Worm (Caenorhabditis elegans) whole organism, late embryonic: ENCODE measurements around the gene ttr-37.

Experiments used
- F13H6.1 ChIP-seq: sonication (generic microtip); optimal IDR thresholded peaks from 2 replicates; lab custom pipeline; 2016; ENCODE audit warnings: missing genetic modification characterization, missing compliant biosample characterization
- ceh-34 ChIP-seq: sonication (generic microtip); optimal IDR thresholded peaks from 2 replicates; lab custom pipeline; 2016; ENCODE audit warnings: mild to moderate bottlenecking, missing genetic modification characterization, missing compliant biosample characterization
- ceh-45 ChIP-seq: fragments of 200-800 bp; sonication (Bioruptor generic); IDR thresholded peaks from 2 replicates; pipeline ENCODE4 v1.3.6; 2022; ENCODE audit warnings: missing genetic modification reagents, missing genetic modification characterization, missing compliant biosample characterization
- dve-1 ChIP-seq: sonication (generic microtip); optimal IDR thresholded peaks from 2 replicates; lab custom pipeline; 2017; ENCODE audit warnings: antibody characterized with exemption, mild to moderate bottlenecking, missing genetic modification characterization, missing compliant biosample characterization
- ets-4 ChIP-seq: sonication (generic microtip); optimal IDR thresholded peaks from 2 replicates; lab custom pipeline; 2016; ENCODE audit warnings: missing genetic modification characterization, missing compliant biosample characterization
- hlh-30 ChIP-seq: sonication (generic microtip); optimal IDR thresholded peaks from 2 replicates; lab custom pipeline; 2017; ENCODE audit warnings: antibody characterized with exemption, missing genetic modification characterization, missing compliant biosample characterization; ENCODE audit not compliant: insufficient read depth
- lin-11 ChIP-seq: fragments of 200-800 bp; sonication (Bioruptor generic); optimal IDR thresholded peaks from 2 replicates; lab custom pipeline; 2018; ENCODE audit warnings: mild to moderate bottlenecking, missing genetic modification characterization, missing compliant biosample characterization
- nfya-1 ChIP-seq: sonication (generic microtip); optimal IDR thresholded peaks from 2 replicates; lab custom pipeline; 2017; ENCODE audit warnings: missing genetic modification characterization, mild to moderate bottlenecking, missing compliant biosample characterization, antibody characterized with exemption, moderate library complexity
- nhr-11 ChIP-seq: fragments of 150-350 bp; optimal IDR thresholded peaks from 2 replicates; lab custom pipeline; 2014; ENCODE audit warnings: missing biosample characterization, missing genetic modification characterization
- pqm-1 ChIP-seq: sonication (generic microtip); optimal IDR thresholded peaks from 2 replicates; lab custom pipeline; 2016; ENCODE audit warnings: missing genetic modification characterization, missing compliant biosample characterization
- sox-2 ChIP-seq: fragments of 200-800 bp; sonication (Bioruptor generic); IDR thresholded peaks from 2 replicates; pipeline ENCODE4 v1.3.6; 2022; ENCODE audit warnings: missing genetic modification reagents, missing genetic modification characterization, missing compliant biosample characterization
- unc-55 ChIP-seq: sonication (generic microtip); optimal IDR thresholded peaks from 2 replicates; lab custom pipeline; 2017; ENCODE audit warnings: missing biosample characterization, missing genetic modification reagents, missing genetic modification characterization

DNA sequence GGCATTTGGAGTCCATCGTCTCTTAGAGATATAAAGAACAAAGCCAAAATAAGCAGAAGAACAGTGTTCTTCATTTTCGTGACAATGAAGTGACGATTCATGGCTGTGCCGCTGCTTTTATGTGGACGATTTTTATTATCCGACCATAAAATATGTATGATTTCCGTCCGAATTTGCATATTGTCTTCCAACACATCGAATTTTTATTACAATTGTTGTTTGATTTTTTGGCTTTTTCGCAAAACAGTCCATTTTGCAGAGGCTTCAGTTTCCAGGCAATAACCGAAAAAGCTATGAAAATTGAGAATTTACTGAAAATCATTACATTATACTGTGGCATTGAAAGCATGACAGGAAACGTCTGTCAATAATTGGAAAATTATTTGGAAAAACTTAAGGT is 47.6 kb upstream of the ttr-37 start, which contains the start of gene F56C3.8:
- TF ChIP-seq F13H6.1 (tag; lab: Kevin White, UChicago) (no peak), nhr-11 (tag; lab: Kevin White, UChicago) (no peak), ceh-34 (tag; lab: Kevin White, UChicago) (no peak), dve-1 (no peak), ceh-45 (no peak), pqm-1 (tag; lab: Kevin White, UChicago) (no peak), sox-2 (GFP tag; lab: Robert Waterston, UW) (no peak), hlh-30 (tag; lab: Kevin White, UChicago) (no peak), nfya-1 (tag; lab: Kevin White, UChicago) (no peak), unc-55 (GFP tag; lab: Kevin White, UChicago) (no peak), ets-4 (tag; lab: Kevin White, UChicago) (no peak), lin-11 (tag; lab: Kevin White, UChicago) (no peak)
